Fruit fly (Drosophila melanogaster) whole organism, embryonic: ENCODE results near the gene CG7182.

Experiments used
- B-H1 ChIP-seq: fragments of 200-800 bp; sonication (Bioruptor generic); IDR thresholded peaks from 3 replicates; pipeline ENCODE4 v1.3.6; 2022; ENCODE audit warnings: missing biosample characterization, missing genetic modification characterization
- CG10274 ChIP-seq: fragments of 200-800 bp; sonication (Bioruptor generic); optimal IDR thresholded peaks from 3 replicates; lab custom pipeline; 2017; ENCODE audit warnings: missing biosample characterization, mild to moderate bottlenecking, missing genetic modification characterization
- CG10321 ChIP-seq: fragments of 200-800 bp; sonication (Bioruptor generic); IDR thresholded peaks from 2 replicates; pipeline ENCODE4 v1.3.6; 2022; ENCODE audit warnings: missing biosample characterization, missing genetic modification characterization
- CG10565 ChIP-seq: fragments of 200-800 bp; sonication (Bioruptor generic); optimal IDR thresholded peaks from 3 replicates; lab custom pipeline; 2016; ENCODE audit warnings: missing biosample characterization, mild to moderate bottlenecking, missing genetic modification characterization
- CG11093 ChIP-seq: fragments of 200-800 bp; sonication (Bioruptor generic); IDR thresholded peaks from 3 replicates; pipeline ENCODE4 v1.3.6; 2022; ENCODE audit warnings: missing biosample characterization, missing genetic modification characterization
- CG11456 ChIP-seq: fragments of 200-800 bp; sonication (Bioruptor generic); IDR thresholded peaks from 3 replicates; pipeline ENCODE4 v1.3.6; 2022; ENCODE audit warnings: missing biosample characterization, missing genetic modification characterization
- CG12071 ChIP-seq: fragments of 200-800 bp; sonication (Bioruptor generic); optimal IDR thresholded peaks from 3 replicates; lab custom pipeline; 2018; ENCODE audit warnings: missing biosample characterization, mild to moderate bottlenecking, missing genetic modification characterization
- CG12104 ChIP-seq: fragments of 200-800 bp; sonication (Bioruptor generic); optimal IDR thresholded peaks from 3 replicates; lab custom pipeline; 2016; ENCODE audit warnings: missing biosample characterization, missing genetic modification characterization
- CG13123 ChIP-seq: fragments of 200-800 bp; sonication (Bioruptor generic); optimal IDR thresholded peaks from 2 replicates; lab custom pipeline; 2016; ENCODE audit warnings: missing biosample characterization, missing genetic modification characterization
- CG14441 ChIP-seq: fragments of 200-800 bp; sonication (Bioruptor generic); IDR thresholded peaks from 2 replicates; pipeline ENCODE4 v1.3.6; 2022; ENCODE audit warnings: missing biosample characterization, missing genetic modification characterization
- CG14710 ChIP-seq: fragments of 200-800 bp; sonication (Bioruptor generic); optimal IDR thresholded peaks from 3 replicates; lab custom pipeline; 2019; ENCODE audit warnings: missing biosample characterization, mild to moderate bottlenecking, missing genetic modification characterization, moderate library complexity
- CG15011 ChIP-seq: fragments of 200-800 bp; sonication (Bioruptor generic); optimal IDR thresholded peaks from 3 replicates; lab custom pipeline; 2018; ENCODE audit warnings: missing biosample characterization, mild to moderate bottlenecking, missing genetic modification characterization
- CG1603 ChIP-seq: fragments of 200-800 bp; sonication (Bioruptor generic); optimal IDR thresholded peaks from 2 replicates; lab custom pipeline; 2019; ENCODE audit warnings: missing biosample characterization, mild to moderate bottlenecking, missing genetic modification characterization, moderate library complexity
- CG1647 ChIP-seq: fragments of 200-800 bp; sonication (Bioruptor generic); optimal IDR thresholded peaks from 3 replicates; lab custom pipeline; 2016; ENCODE audit warnings: missing biosample characterization, missing genetic modification characterization
- CG17359 ChIP-seq: fragments of 200-800 bp; sonication (Bioruptor generic); optimal IDR thresholded peaks from 3 replicates; lab custom pipeline; 2018; ENCODE audit warnings: missing biosample characterization, mild to moderate bottlenecking, missing genetic modification characterization, moderate library complexity
- CG18262 ChIP-seq: fragments of 200-800 bp; optimal IDR thresholded peaks from 3 replicates; lab custom pipeline; 2019; ENCODE audit warnings: missing biosample characterization, mild to moderate bottlenecking, missing genetic modification characterization, moderate library complexity
- CG31388 ChIP-seq: fragments of 200-800 bp; sonication (Bioruptor generic); optimal IDR thresholded peaks from 2 replicates; lab custom pipeline; 2016; ENCODE audit warnings: missing biosample characterization, missing genetic modification characterization
- CG3281 ChIP-seq: fragments of 200-800 bp; sonication (Bioruptor generic); optimal IDR thresholded peaks from 3 replicates; lab custom pipeline; 2017; ENCODE audit warnings: missing biosample characterization, mild to moderate bottlenecking, missing genetic modification characterization
- CG4404 ChIP-seq: fragments of 200-800 bp; sonication (Bioruptor generic); IDR thresholded peaks from 2 replicates; pipeline ENCODE4 v1.3.6; 2022; ENCODE audit warnings: missing biosample characterization, missing genetic modification characterization
- CG7839 ChIP-seq: fragments of 200-800 bp; sonication (Bioruptor generic); optimal IDR thresholded peaks from 3 replicates; lab custom pipeline; 2018; ENCODE audit warnings: missing biosample characterization, mild to moderate bottlenecking, missing genetic modification characterization, moderate library complexity
- CG8388 ChIP-seq: fragments of 200-800 bp; sonication (Bioruptor generic); optimal IDR thresholded peaks from 2 replicates; lab custom pipeline; 2019; ENCODE audit warnings: missing biosample characterization, mild to moderate bottlenecking, missing genetic modification characterization, moderate library complexity
- CTCF ChIP-seq: fragments of 200-800 bp; sonication (Bioruptor generic); optimal IDR thresholded peaks from 2 replicates; lab custom pipeline; 2017; ENCODE audit warnings: missing biosample characterization, mild to moderate bottlenecking, missing genetic modification characterization, moderate library complexity
- D19A ChIP-seq: fragments of 200-800 bp; optimal IDR thresholded peaks from 3 replicates; lab custom pipeline; 2019; ENCODE audit warnings: missing biosample characterization, mild to moderate bottlenecking, missing genetic modification characterization, moderate library complexity
- D19B ChIP-seq: fragments of 200-800 bp; sonication (Bioruptor generic); optimal IDR thresholded peaks from 2 replicates; lab custom pipeline; 2017; ENCODE audit warnings: missing biosample characterization, mild to moderate bottlenecking, missing genetic modification characterization
- Fer1 ChIP-seq: fragments of 200-800 bp; sonication (Bioruptor generic); optimal IDR thresholded peaks from 2 replicates; lab custom pipeline; 2017; ENCODE audit warnings: missing biosample characterization, mild to moderate bottlenecking, missing genetic modification characterization
- Hmx ChIP-seq: fragments of 200-800 bp; sonication (Bioruptor generic); optimal IDR thresholded peaks from 2 replicates; lab custom pipeline; 2016; ENCODE audit warnings: missing biosample characterization, missing genetic modification characterization
- Lhr ChIP-seq: fragments of 200-800 bp; sonication (Bioruptor generic); optimal IDR thresholded peaks from 3 replicates; lab custom pipeline; 2017; ENCODE audit warnings: mild to moderate bottlenecking, missing biosample characterization, missing genetic modification reagents, missing genetic modification characterization
- Max ChIP-seq: fragments of 200-800 bp; sonication (Bioruptor generic); optimal IDR thresholded peaks from 2 replicates; lab custom pipeline; 2016; ENCODE audit warnings: missing biosample characterization, mild to moderate bottlenecking, missing genetic modification characterization
- Taf1 ChIP-seq: fragments of 200-800 bp; sonication (Bioruptor generic); IDR thresholded peaks from 2 replicates; pipeline ENCODE4 v1.3.6; 2022; ENCODE audit warnings: missing biosample characterization, missing genetic modification characterization
- Usf ChIP-seq: fragments of 200-800 bp; sonication (Bioruptor generic); optimal IDR thresholded peaks from 2 replicates; lab custom pipeline; 2017; ENCODE audit warnings: missing genotype, missing biosample characterization, missing genetic modification characterization
- bcd ChIP-seq: fragments of 200-800 bp; sonication (Bioruptor generic); optimal IDR thresholded peaks from 2 replicates; lab custom pipeline; 2017; ENCODE audit warnings: missing biosample characterization, mild to moderate bottlenecking, missing genetic modification characterization
- bsh ChIP-seq, 2 experiments: fragments of 200-800 bp; sonication (Bioruptor generic); optimal IDR thresholded peaks; 2 replicates each; lab custom pipeline; 2017 to 2018; ENCODE audit warnings: mild to moderate bottlenecking in 2 of 2, missing biosample characterization in 2 of 2, missing genetic modification characterization in 2 of 2, moderate library complexity in 1 of 2
- chn ChIP-seq: fragments of 200-800 bp; sonication (Bioruptor generic); optimal IDR thresholded peaks from 2 replicates; lab custom pipeline; 2016; ENCODE audit warnings: missing biosample characterization, missing genetic modification characterization
- dmrt99B ChIP-seq: fragments of 200-800 bp; sonication (Bioruptor generic); optimal IDR thresholded peaks from 2 replicates; lab custom pipeline; 2018; ENCODE audit warnings: missing biosample characterization, mild to moderate bottlenecking, missing genetic modification characterization, moderate library complexity
- eve ChIP-seq, 2 experiments: fragments of >200 bp; optimal IDR thresholded peaks; 2 replicates each; lab custom pipeline; 2017; ENCODE audit warnings: missing biosample characterization in 2 of 2, missing genetic modification characterization in 2 of 2
- exex ChIP-seq: fragments of 200-800 bp; sonication (Bioruptor generic); optimal IDR thresholded peaks from 4 replicates; lab custom pipeline; 2018; ENCODE audit warnings: missing biosample characterization, mild to moderate bottlenecking, missing genetic modification characterization, moderate library complexity
- grn ChIP-seq: fragments of 200-800 bp; sonication (Bioruptor generic); optimal IDR thresholded peaks from 3 replicates; lab custom pipeline; 2017; ENCODE audit warnings: missing biosample characterization, missing genetic modification characterization
- gsb ChIP-seq: fragments of 200-800 bp; sonication (Bioruptor generic); IDR thresholded peaks from 2 replicates; pipeline ENCODE4 v1.3.6; 2022; ENCODE audit warnings: missing biosample characterization, missing genetic modification characterization
- kah ChIP-seq: fragments of 200-800 bp; sonication (Bioruptor generic); optimal IDR thresholded peaks from 2 replicates; lab custom pipeline; 2018; ENCODE audit warnings: missing biosample characterization, mild to moderate bottlenecking, missing genetic modification characterization
- knrl ChIP-seq: fragments of 200-800 bp; sonication (Bioruptor generic); IDR thresholded peaks from 3 replicates; pipeline ENCODE4 v1.3.6; 2022; ENCODE audit warnings: missing biosample characterization, missing genetic modification characterization; ENCODE audit not compliant: partially characterized antibody
- maf-S ChIP-seq: fragments of 200-800 bp; sonication (Bioruptor generic); optimal IDR thresholded peaks from 2 replicates; lab custom pipeline; 2016; ENCODE audit warnings: missing biosample characterization, missing genetic modification characterization
- nmo ChIP-seq: fragments of 200-800 bp; sonication (Bioruptor generic); optimal IDR thresholded peaks from 2 replicates; lab custom pipeline; 2018; ENCODE audit warnings: missing biosample characterization, mild to moderate bottlenecking, missing genetic modification characterization, moderate library complexity
- otp ChIP-seq: fragments of 200-800 bp; sonication (Bioruptor generic); IDR thresholded peaks from 3 replicates; pipeline ENCODE4, ENCODE4 v1.3.6; 2022; ENCODE audit warnings: missing biosample characterization, missing genetic modification characterization
- pzg ChIP-seq: fragments of 200-800 bp; sonication (Bioruptor generic); optimal IDR thresholded peaks from 3 replicates; lab custom pipeline; 2018; ENCODE audit warnings: missing biosample characterization, mild to moderate bottlenecking, missing genetic modification characterization, moderate library complexity
- row ChIP-seq: fragments of 200-800 bp; sonication (Bioruptor generic); IDR thresholded peaks from 3 replicates; pipeline ENCODE4 v1.3.6; 2022; ENCODE audit warnings: missing biosample characterization, missing genetic modification characterization
- sd ChIP-seq: fragments of 200-800 bp; sonication (Bioruptor generic); optimal IDR thresholded peaks from 3 replicates; lab custom pipeline; 2018; ENCODE audit warnings: missing biosample characterization, mild to moderate bottlenecking, missing genetic modification characterization, moderate library complexity
- sim ChIP-seq: fragments of 200-800 bp; sonication (Bioruptor generic); IDR thresholded peaks from 2 replicates; pipeline ENCODE4 v1.3.6; 2022; ENCODE audit warnings: missing biosample characterization, missing genetic modification characterization
- tna ChIP-seq: fragments of 200-800 bp; sonication (Bioruptor generic); IDR thresholded peaks from 2 replicates; pipeline ENCODE4 v1.3.6; 2022; ENCODE audit warnings: missing biosample characterization, missing genetic modification characterization; ENCODE audit not compliant: partially characterized antibody
- trh ChIP-seq: fragments of 200-800 bp; sonication (Bioruptor generic); optimal IDR thresholded peaks from 2 replicates; lab custom pipeline; 2016; ENCODE audit warnings: missing biosample characterization, missing genetic modification characterization
- zen2 ChIP-seq: fragments of 200-800 bp; sonication (Bioruptor generic); IDR thresholded peaks from 3 replicates; pipeline ENCODE4 v1.3.6; 2022; ENCODE audit warnings: missing biosample characterization, missing genetic modification characterization; ENCODE audit not compliant: partially characterized antibody

The CG7182 gene

dm6 chr3L:8315141-8315816 lies 30.9 kb downstream of the CG7182 start, which contains the start of gene Cpsf6 (continued):
- TF ChIP-seq Hmx, result peak; percentile 30
- TF ChIP-seq nmo, result peak; percentile 80
- 0 out of 2 replicates have a peak, but pooled peaks have one; percentile 15 for TF ChIP-seq CG4404 (GFP tag; lab: Robert Waterston, UW)
- no peak for TF ChIP-seq gsb (GFP tag; lab: Robert Waterston, UW)
- TF ChIP-seq maf-S (GFP tag; lab: Kevin White, UChicago), result no peak
- no peak for TF ChIP-seq sd (tag; lab: Kevin White, UChicago)
- TF ChIP-seq bsh (GFP tag; optimal IDR thresholded peaks at IDR 0.05; lab: Kevin White, UChicago), result peak in 1 of 2 experiments; percentile 74
- peak; percentile 42; the same call in 1 of the 3 replicates for TF ChIP-seq CG11093
- peak; percentile 87 for TF ChIP-seq CG1603 (tag; lab: Kevin White, UChicago)
- TF ChIP-seq bcd (GFP tag; lab: Kevin White, UChicago), result peak; percentile 38
- peak; percentile 51 for TF ChIP-seq Max (GFP tag; lab: Kevin White, UChicago)
- TF ChIP-seq CG10565 (GFP tag; lab: Kevin White, UChicago), result no peak
- no peak for TF ChIP-seq trh (GFP tag; lab: Kevin White, UChicago)
- TF ChIP-seq CG12104, result peak; percentile 47
- TF ChIP-seq B-H1 (GFP tag; lab: Robert Waterston, UW), result no peak; the same call in 2 of the 3 replicates
- peak; percentile 8 for TF ChIP-seq Usf (GFP tag; lab: Kevin White, UChicago)
- TF ChIP-seq zen2 (GFP tag; lab: Robert Waterston, UW), result no peak
- peak; percentile 64 for TF ChIP-seq CG18262 (tag; lab: Kevin White, UChicago)
- TF ChIP-seq CG10274 (GFP tag; lab: Kevin White, UChicago), result no peak
- TF ChIP-seq CG13123 (GFP tag; lab: Kevin White, UChicago), result no peak
- TF ChIP-seq Fer1 (GFP tag; lab: Kevin White, UChicago), result no peak
- TF ChIP-seq grn (GFP tag; lab: Kevin White, UChicago), result no peak
- TF ChIP-seq Lhr (GFP tag; lab: Kevin White, UChicago), result peak; percentile 80
- TF ChIP-seq CG15011 (GFP tag; lab: Kevin White, UChicago), result peak; percentile 8
- no peak for TF ChIP-seq Taf1
- peak; percentile 85 for TF ChIP-seq row (GFP tag; lab: Robert Waterston, UW)
- TF ChIP-seq otp (GFP tag; lab: Robert Waterston, UW), result no peak
- TF ChIP-seq D19B (GFP tag; lab: Kevin White, UChicago), result peak; percentile 49
- peak; percentile 24 for TF ChIP-seq CG31388 (GFP tag; lab: Kevin White, UChicago)
- peak; percentile 87 for TF ChIP-seq CG14710 (tag; lab: Kevin White, UChicago)
- peak; percentile 67 for TF ChIP-seq CG7839 (tag; lab: Kevin White, UChicago)
- TF ChIP-seq CG3281 (GFP tag; lab: Kevin White, UChicago), result peak; percentile 19
- TF ChIP-seq tna, result no peak
- TF ChIP-seq eve (GFP tag; optimal IDR thresholded peaks at IDR 0.05; lab: Kevin White, UChicago), result no peak
- peak; percentile 41 for TF ChIP-seq dmrt99B
- no peak for TF ChIP-seq CG10321 (GFP tag; lab: Robert Waterston, UW)
- TF ChIP-seq CG11456 (GFP tag; lab: Robert Waterston, UW), result peak; percentile 60; the same call in 2 of the 3 replicates
- peak; percentile 59 for TF ChIP-seq CG8388 (GFP tag; lab: Kevin White, UChicago)
- peak; percentile 4 for TF ChIP-seq CTCF (GFP tag; lab: Kevin White, UChicago)
- TF ChIP-seq knrl (GFP tag; lab: Robert Waterston, UW), result no peak
- TF ChIP-seq chn (GFP tag; lab: Kevin White, UChicago), result peak; percentile 6
- no peak for TF ChIP-seq CG1647 (GFP tag; lab: Kevin White, UChicago)
- TF ChIP-seq kah (GFP tag; lab: Kevin White, UChicago), result no peak
- TF ChIP-seq CG17359 (tag; lab: Kevin White, UChicago), result peak; percentile 52
- peak; percentile 79 for TF ChIP-seq pzg (GFP tag; lab: Kevin White, UChicago)
- peak; percentile 2 for TF ChIP-seq exex (tag; lab: Kevin White, UChicago)
- no peak for TF ChIP-seq sim (GFP tag; lab: Robert Waterston, UW)
- no peak for TF ChIP-seq CG12071 (GFP tag; lab: Kevin White, UChicago)
- peak; percentile 48 for TF ChIP-seq CG14441 (GFP tag; lab: Robert Waterston, UW)
- TF ChIP-seq D19A, result peak; percentile 37
